Worm (Caenorhabditis elegans): ENCODE measurements around the gene eef-1A.1.
A peak's percentile ranks its signal among the peaks of the same experiment; 100 is the strongest.

ce11 chrIII:6929558-6930167 is 41.8 kb downstream of the eef-1A.1 start, which contains the start of gene inf-1:
- TF ChIP-seq nhr-237 (tag; optimal IDR thresholded peaks at IDR 0.05): peak; percentile 28
- TF ChIP-seq nhr-28 (tag; optimal IDR thresholded peaks at IDR 0.05): no peak
- TF ChIP-seq elt-1 (tag; optimal IDR thresholded peaks at IDR 0.05; ENCODE audit: borderline replicate concordance, insufficient read depth): no peak
- TF ChIP-seq unc-39 (tag; optimal IDR thresholded peaks at IDR 0.05): no peak
- TF ChIP-seq elt-3 (tag; optimal IDR thresholded peaks at IDR 0.05): no peak
- TF ChIP-seq unc-62 (GFP tag; optimal IDR thresholded peaks at IDR 0.05): no peak
- no peak for TF ChIP-seq nhr-12 (tag; optimal IDR thresholded peaks at IDR 0.05)
- no peak for TF ChIP-seq pha-4 (tag; optimal IDR thresholded peaks at IDR 0.05)
